Fruit fly (Drosophila melanogaster) whole organism, adult: ENCODE measurements around the gene CG10863.
A peak's percentile ranks its signal among the peaks of the same experiment; 100 is the strongest.

Experiments used
- CG11617 ChIP-seq: fragments of 200-800 bp; sonication (Bioruptor generic); optimal IDR thresholded peaks from 2 replicates; lab custom pipeline; 2017; ENCODE audit warnings: mild to moderate bottlenecking, missing biosample characterization, missing genetic modification reagents, missing genetic modification characterization
- CG12768 ChIP-seq: fragments of 200-800 bp; sonication (Bioruptor generic); optimal IDR thresholded peaks from 2 replicates; lab custom pipeline; 2017; ENCODE audit warnings: missing biosample characterization, missing genetic modification characterization, mild to moderate bottlenecking, moderate library complexity, missing genetic modification reagents
- CG14711 ChIP-seq: fragments of 200-800 bp; sonication (Bioruptor generic); optimal IDR thresholded peaks from 2 replicates; lab custom pipeline; 2018; ENCODE audit warnings: missing biosample characterization, mild to moderate bottlenecking, missing genetic modification characterization, moderate library complexity
- CG1620 ChIP-seq: fragments of 200-800 bp; sonication (Bioruptor generic); optimal IDR thresholded peaks from 2 replicates; lab custom pipeline; 2016; ENCODE audit warnings: missing biosample characterization, missing genetic modification characterization
- CG33017 ChIP-seq: fragments of 200-800 bp; sonication (Bioruptor generic); optimal IDR thresholded peaks from 2 replicates; lab custom pipeline; 2018; ENCODE audit warnings: missing biosample characterization, mild to moderate bottlenecking, missing genetic modification characterization, moderate library complexity
- CG5204 ChIP-seq: fragments of 200-800 bp; sonication (Bioruptor generic); optimal IDR thresholded peaks from 2 replicates; lab custom pipeline; 2016; ENCODE audit warnings: missing biosample characterization, missing genetic modification characterization
- CG7045 ChIP-seq: fragments of 200-800 bp; sonication (Bioruptor generic); optimal IDR thresholded peaks from 2 replicates; lab custom pipeline; 2017; ENCODE audit warnings: missing biosample characterization, mild to moderate bottlenecking, missing genetic modification characterization
- CG7101 ChIP-seq: fragments of 200-800 bp; sonication (Bioruptor generic); optimal IDR thresholded peaks from 2 replicates; lab custom pipeline; 2018; ENCODE audit warnings: missing biosample characterization, mild to moderate bottlenecking, missing genetic modification characterization, moderate library complexity
- Clk ChIP-seq: fragments of 200-800 bp; sonication (Bioruptor generic); optimal IDR thresholded peaks from 2 replicates; lab custom pipeline; 2017; ENCODE audit warnings: missing biosample characterization, missing genetic modification characterization
- Crg-1 ChIP-seq: fragments of 200-800 bp; sonication (Bioruptor generic); optimal IDR thresholded peaks from 2 replicates; lab custom pipeline; 2016; ENCODE audit warnings: missing biosample characterization, missing genetic modification characterization
- Hr96 ChIP-seq: fragments of 200-800 bp; sonication (Bioruptor generic); optimal IDR thresholded peaks from 2 replicates; lab custom pipeline; 2016; ENCODE audit warnings: missing biosample characterization, missing genetic modification characterization
- Mnt ChIP-seq: fragments of 200-800 bp; sonication (Bioruptor generic); optimal IDR thresholded peaks from 2 replicates; lab custom pipeline; 2016; ENCODE audit warnings: missing biosample characterization, mild to moderate bottlenecking, missing genetic modification characterization
- bab1 ChIP-seq: fragments of 200-800 bp; sonication (Bioruptor generic); optimal IDR thresholded peaks from 3 replicates; lab custom pipeline; 2019; ENCODE audit warnings: missing biosample characterization, mild to moderate bottlenecking, missing genetic modification characterization, moderate library complexity
- cic ChIP-seq: fragments of 200-800 bp; sonication (Bioruptor generic); optimal IDR thresholded peaks from 2 replicates; lab custom pipeline; 2017; ENCODE audit warnings: missing biosample characterization, mild to moderate bottlenecking, missing genetic modification characterization, moderate library complexity
- cnc ChIP-seq, 2 experiments: fragments of >200 bp; optimal IDR thresholded peaks; 2 replicates each; lab custom pipeline; 2017
- kay ChIP-seq: fragments of 200-800 bp; sonication (Bioruptor generic); peaks from one replicate; lab custom pipeline; 2016; ENCODE audit warnings: missing biosample characterization, missing genetic modification characterization, borderline replicate concordance
- ovo ChIP-seq: fragments of 200-800 bp; sonication (Bioruptor generic); optimal IDR thresholded peaks from 2 replicates; lab custom pipeline; 2016; ENCODE audit warnings: missing biosample characterization, missing genetic modification characterization
- pad ChIP-seq: fragments of 200-800 bp; sonication (Bioruptor generic); optimal IDR thresholded peaks from 3 replicates; lab custom pipeline; 2017; ENCODE audit warnings: missing biosample characterization, missing genetic modification characterization, mild to moderate bottlenecking, moderate library complexity, missing genetic modification reagents
- tj ChIP-seq: fragments of 200-800 bp; sonication (Bioruptor generic); optimal IDR thresholded peaks from 3 replicates; lab custom pipeline; 2017; ENCODE audit warnings: missing biosample characterization, mild to moderate bottlenecking, missing genetic modification characterization, moderate library complexity
- toe ChIP-seq: fragments of 200-800 bp; sonication (Bioruptor generic); optimal IDR thresholded peaks from 2 replicates; lab custom pipeline; 2016; ENCODE audit warnings: missing biosample characterization, missing genetic modification characterization

Gene CG10863

dm6 chr3L:3923631-3924274 lies 18.5 kb downstream of the CG10863 start:
- TF ChIP-seq kay, result peak; percentile 34
- peak; percentile 59 for TF ChIP-seq cic (GFP tag; lab: Kevin White, UChicago)
- TF ChIP-seq CG14711, result no peak
- TF ChIP-seq CG12768 (GFP tag; lab: Kevin White, UChicago), result peak; percentile 46
- TF ChIP-seq tj (GFP tag; lab: Kevin White, UChicago), result peak; percentile 3

dm6 chr3L:3912134-3912533 lies 30.1 kb downstream of the CG10863 start:
- no peak for TF ChIP-seq CG12768 (GFP tag; lab: Kevin White, UChicago)
- TF ChIP-seq CG14711, result no peak
- no peak for TF ChIP-seq CG7045
- TF ChIP-seq Mnt, result no peak
- TF ChIP-seq tj (GFP tag; lab: Kevin White, UChicago), result peak; percentile 48
- no peak for TF ChIP-seq Hr96 (GFP tag; lab: Kevin White, UChicago)

- TF ChIP-seq CG12768 (GFP tag; lab: Kevin White, UChicago), result no peak
- no peak for TF ChIP-seq toe (GFP tag; lab: Kevin White, UChicago)
- no peak for TF ChIP-seq CG7045
- TF ChIP-seq kay, result no peak
- TF ChIP-seq bab1 (GFP tag; lab: Kevin White, UChicago), result no peak
Measured at dm6 chr3L:3909831-3910230, 32.4 kb downstream of the CG10863 start, which contains the start of gene mge. mge (minus strand) TSS chr3L:3909931.

DNA sequence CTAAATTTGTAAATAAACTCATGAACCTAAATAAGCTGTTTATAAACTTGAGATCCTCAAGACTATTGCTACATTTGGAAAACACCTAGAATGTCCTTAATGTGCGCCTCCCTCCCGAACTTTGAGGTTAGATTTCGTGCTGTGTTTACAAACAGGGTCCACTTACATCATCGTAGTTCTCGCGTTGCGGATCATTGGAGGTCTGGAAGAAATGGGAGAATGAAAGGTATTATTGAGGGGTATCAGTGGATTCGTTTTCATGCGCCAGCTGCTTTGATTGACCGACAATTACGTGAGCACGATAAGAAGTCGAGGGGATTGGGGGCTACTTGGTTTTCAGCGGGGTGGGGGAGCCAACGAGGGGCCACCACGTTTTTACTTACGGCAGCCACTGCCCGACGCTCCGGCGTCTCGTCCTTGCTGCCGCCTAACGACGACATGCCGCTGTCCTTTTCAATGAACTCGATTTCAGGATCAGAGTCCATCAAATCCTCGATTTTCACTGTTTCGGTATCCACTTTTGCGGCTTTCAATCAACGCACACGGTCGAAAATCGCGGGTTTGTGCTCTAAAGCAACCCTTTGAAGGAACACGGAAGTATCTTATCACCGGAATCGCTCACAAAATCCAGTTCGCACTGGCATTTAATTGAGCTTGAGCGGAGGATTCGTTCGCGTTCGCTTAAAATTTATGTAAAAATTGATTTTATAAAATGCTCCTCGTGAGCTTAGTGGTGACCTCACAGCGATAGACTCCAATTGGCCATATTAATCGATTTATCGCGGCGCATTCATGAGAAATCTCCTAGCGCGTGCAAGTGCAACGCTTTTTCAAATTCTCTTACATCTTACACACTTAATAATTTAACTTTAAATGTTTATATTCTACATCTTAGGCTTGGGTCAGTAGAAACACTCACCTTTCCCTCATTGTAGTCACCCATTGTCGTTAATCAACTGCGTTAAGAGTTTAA lies 33.1 kb downstream of the CG10863 start:
- TF ChIP-seq CG12768 (GFP tag; lab: Kevin White, UChicago), result peak; percentile 1
- no peak for TF ChIP-seq ovo (GFP tag; lab: Kevin White, UChicago)
- TF ChIP-seq Mnt, result peak; percentile 62
- TF ChIP-seq CG5204 (GFP tag; lab: Kevin White, UChicago), result no peak
- peak; percentile 1 for TF ChIP-seq tj (GFP tag; lab: Kevin White, UChicago)
- TF ChIP-seq bab1 (GFP tag; lab: Kevin White, UChicago), result peak; percentile 16

DNA sequence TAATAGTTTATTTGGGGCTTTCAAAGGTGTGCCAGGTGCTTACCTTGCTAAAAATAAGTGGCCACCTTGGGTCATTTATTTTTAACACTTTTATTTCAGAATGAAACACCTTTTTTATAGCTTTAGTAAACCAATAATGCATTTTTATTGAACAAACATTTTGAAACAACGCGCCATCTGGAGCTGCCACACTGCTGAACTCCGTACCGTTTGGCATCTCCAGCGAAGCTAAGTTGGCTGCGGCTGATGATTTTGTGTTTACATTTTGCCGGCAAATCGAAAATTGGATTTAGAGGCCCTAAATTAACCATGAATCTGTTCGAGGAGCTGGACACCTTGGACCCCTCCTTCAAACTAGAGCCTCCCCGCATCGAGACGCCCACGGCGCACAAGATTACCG lies 37.2 kb downstream of the CG10863 start, which contains the start of gene ida:
ida (plus strand) TSS at position 234 of the 400 bp plus-strand sequence.
- TF ChIP-seq Clk, result no peak
- TF ChIP-seq CG7101 (tag; lab: Kevin White, UChicago), result no peak
- TF ChIP-seq tj (GFP tag; lab: Kevin White, UChicago), result peak; percentile 14
- peak; percentile 23 for TF ChIP-seq bab1 (GFP tag; lab: Kevin White, UChicago)
- TF ChIP-seq CG1620 (GFP tag; lab: Kevin White, UChicago), result no peak
- peak; percentile 29 for TF ChIP-seq CG12768 (GFP tag; lab: Kevin White, UChicago)
- TF ChIP-seq cic (GFP tag; lab: Kevin White, UChicago), result peak; percentile 27
- TF ChIP-seq kay, result no peak
- peak; percentile 41 for TF ChIP-seq Mnt

- TF ChIP-seq CG7045 (no peak), cic (GFP tag; lab: Kevin White, UChicago) (peak; percentile 12), bab1 (GFP tag; lab: Kevin White, UChicago) (peak; percentile 8)
Measured at dm6 chr3L:3903301-3903700, 39.0 kb downstream of the CG10863 start, which contains the start of gene Sc2. Sc2 (plus strand) TSS chr3L:3903492.

DNA sequence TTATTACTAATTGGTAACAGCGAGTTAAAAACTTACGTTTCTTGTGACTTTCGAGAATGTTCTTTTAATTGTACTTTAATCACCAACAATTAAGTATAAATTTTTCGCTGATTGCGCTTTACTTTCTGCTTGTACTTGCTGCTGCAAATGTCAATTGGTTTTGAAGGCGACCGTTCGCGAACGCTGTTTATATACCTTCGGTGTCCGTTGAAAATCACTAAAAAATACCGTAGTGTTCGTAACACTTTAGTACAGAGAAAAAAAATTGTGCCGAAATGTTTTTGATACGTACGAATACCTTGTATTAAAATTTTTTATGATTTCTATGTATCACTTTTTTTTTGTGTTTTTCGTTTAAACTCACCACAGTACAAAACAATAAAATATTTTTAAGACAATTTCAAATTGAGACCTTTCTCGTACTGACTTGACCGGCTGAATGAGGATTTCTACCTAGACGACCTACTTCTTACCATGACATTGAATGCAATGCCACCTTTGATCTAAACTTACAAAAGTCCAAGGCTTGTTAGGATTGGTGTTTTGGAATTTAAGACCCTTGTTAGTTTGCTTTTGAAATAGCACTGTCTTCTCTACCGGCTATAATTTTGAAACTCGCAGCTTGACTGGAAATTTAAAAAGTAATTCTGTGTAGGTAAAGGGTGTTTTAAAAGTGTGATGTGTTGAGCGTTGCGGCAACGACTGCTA lies 39.6 kb downstream of the CG10863 start, which contains the start of gene Ubi-p63E:
Ubi-p63E (minus strand) TSS at position 694 of the 708 bp plus-strand sequence.
- peak; percentile 55 for TF ChIP-seq bab1 (GFP tag; lab: Kevin White, UChicago)
- peak; percentile 32 for TF ChIP-seq pad (GFP tag; lab: Kevin White, UChicago)
- TF ChIP-seq Crg-1 (GFP tag; lab: Kevin White, UChicago), result peak; percentile 46
- TF ChIP-seq CG1620 (GFP tag; lab: Kevin White, UChicago), result peak; percentile 54
- no peak for TF ChIP-seq cnc (optimal IDR thresholded peaks at IDR 0.05; lab: Kevin White, UChicago)
- TF ChIP-seq Mnt, result peak; percentile 83
- TF ChIP-seq tj (GFP tag; lab: Kevin White, UChicago), result no peak
- TF ChIP-seq CG7101 (tag; lab: Kevin White, UChicago), result peak; percentile 56
- peak; percentile 51 for TF ChIP-seq Hr96 (GFP tag; lab: Kevin White, UChicago)
- peak; percentile 86 for TF ChIP-seq toe (GFP tag; lab: Kevin White, UChicago)
- TF ChIP-seq CG7045, result peak; percentile 82
- TF ChIP-seq CG14711, result peak; percentile 57
- TF ChIP-seq cic (GFP tag; lab: Kevin White, UChicago), result peak; percentile 51
- peak; percentile 47 for TF ChIP-seq Clk
- peak; percentile 80 for TF ChIP-seq kay
- TF ChIP-seq CG12768 (GFP tag; lab: Kevin White, UChicago), result peak; percentile 45
- TF ChIP-seq CG5204 (GFP tag; lab: Kevin White, UChicago), result peak; percentile 78
- peak; percentile 63 for TF ChIP-seq CG11617 (GFP tag; lab: Kevin White, UChicago)
- TF ChIP-seq CG33017 (tag; lab: Kevin White, UChicago), result peak; percentile 50
- TF ChIP-seq ovo (GFP tag; lab: Kevin White, UChicago), result peak; percentile 68
